Fruit fly (Drosophila melanogaster) whole organism, embryonic: ENCODE data around the gene Nepl7.

ENCODE experiments used
- ATbp ChIP-seq: fragments of 200-800 bp; sonication (Bioruptor generic); optimal IDR thresholded peaks from 2 replicates; lab custom pipeline; 2017; ENCODE audit warnings: missing biosample characterization, mild to moderate bottlenecking, missing genetic modification characterization, missing genetic modification reagents
- Antp ChIP-seq: fragments of 200-800 bp; sonication (Bioruptor generic); optimal IDR thresholded peaks from 3 replicates; lab custom pipeline; 2016; ENCODE audit warnings: missing biosample characterization, missing genetic modification characterization
- Atf6 ChIP-seq: fragments of 200-800 bp; sonication (Bioruptor generic); IDR thresholded peaks from 2 replicates; pipeline ENCODE4 v1.3.6; 2022; ENCODE audit warnings: missing biosample characterization, missing genetic modification characterization
- C15 ChIP-seq: fragments of 200-800 bp; sonication (Bioruptor generic); IDR thresholded peaks from 3 replicates; pipeline ENCODE4 v1.3.6; 2022; ENCODE audit warnings: missing biosample characterization, missing genetic modification characterization
- CG10959 ChIP-seq: fragments of 200-800 bp; sonication (Bioruptor generic); IDR thresholded peaks from 2 replicates; pipeline ENCODE4 v1.3.6; 2022; ENCODE audit warnings: missing biosample characterization, missing genetic modification characterization
- CG11247 ChIP-seq: fragments of 200-800 bp; sonication (Bioruptor generic); IDR thresholded peaks from 2 replicates; pipeline ENCODE4 v1.3.6; 2022; ENCODE audit warnings: missing biosample characterization, missing genetic modification characterization
- CG11696 ChIP-seq: fragments of 200-800 bp; sonication (Bioruptor generic); IDR thresholded peaks from 2 replicates; pipeline ENCODE4 v1.3.6; 2022; ENCODE audit warnings: missing biosample characterization, missing genetic modification characterization
- CG12299 ChIP-seq: fragments of 200-800 bp; sonication (Bioruptor generic); optimal IDR thresholded peaks from 2 replicates; lab custom pipeline; 2018; ENCODE audit warnings: missing biosample characterization, mild to moderate bottlenecking, missing genetic modification characterization
- CG1233 ChIP-seq: fragments of 200-800 bp; sonication (Bioruptor generic); optimal IDR thresholded peaks from 4 replicates; lab custom pipeline; 2018; ENCODE audit warnings: missing biosample characterization, mild to moderate bottlenecking, missing genetic modification characterization
- CG12769 ChIP-seq: fragments of 200-800 bp; sonication (Bioruptor generic); optimal IDR thresholded peaks from 2 replicates; lab custom pipeline; 2019; ENCODE audit warnings: missing biosample characterization, mild to moderate bottlenecking, missing genetic modification characterization, moderate library complexity
- CG14710 ChIP-seq: fragments of 200-800 bp; sonication (Bioruptor generic); optimal IDR thresholded peaks from 3 replicates; lab custom pipeline; 2019; ENCODE audit warnings: missing biosample characterization, mild to moderate bottlenecking, missing genetic modification characterization, moderate library complexity
- CG15514 ChIP-seq: fragments of 200-800 bp; sonication (Bioruptor generic); optimal IDR thresholded peaks from 3 replicates; lab custom pipeline; 2017; ENCODE audit warnings: missing biosample characterization, missing genetic modification characterization, mild to moderate bottlenecking, moderate library complexity, missing genetic modification reagents
- CG15696 ChIP-seq: fragments of 200-800 bp; sonication (Bioruptor generic); optimal IDR thresholded peaks from 2 replicates; lab custom pipeline; 2019; ENCODE audit warnings: missing biosample characterization, mild to moderate bottlenecking, missing genetic modification characterization, moderate library complexity
- CG17568 ChIP-seq: fragments of 200-800 bp; sonication (Bioruptor generic); optimal IDR thresholded peaks from 2 replicates; lab custom pipeline; 2018; ENCODE audit warnings: missing biosample characterization, mild to moderate bottlenecking, missing genetic modification characterization, moderate library complexity
- CG17912 ChIP-seq: fragments of 200-800 bp; sonication (Bioruptor generic); optimal IDR thresholded peaks from 2 replicates; lab custom pipeline; 2018; ENCODE audit warnings: missing biosample characterization, mild to moderate bottlenecking, missing genetic modification characterization
- CG18262 ChIP-seq: fragments of 200-800 bp; optimal IDR thresholded peaks from 3 replicates; lab custom pipeline; 2019; ENCODE audit warnings: missing biosample characterization, mild to moderate bottlenecking, missing genetic modification characterization, moderate library complexity
- CG2202 ChIP-seq: fragments of 200-800 bp; sonication (Bioruptor generic); optimal IDR thresholded peaks from 2 replicates; lab custom pipeline; 2018; ENCODE audit warnings: missing biosample characterization, mild to moderate bottlenecking, missing genetic modification characterization
- CG31224 ChIP-seq: fragments of 200-800 bp; sonication (Bioruptor generic); IDR thresholded peaks from 2 replicates; pipeline ENCODE4 v1.3.6; 2022; ENCODE audit warnings: missing biosample characterization, missing genetic modification characterization
- CG3407 ChIP-seq: fragments of 200-800 bp; sonication (Bioruptor generic); optimal IDR thresholded peaks from 2 replicates; lab custom pipeline; 2018; ENCODE audit warnings: missing biosample characterization, mild to moderate bottlenecking, missing genetic modification characterization
- CG34376 ChIP-seq: fragments of 200-800 bp; sonication (Bioruptor generic); optimal IDR thresholded peaks from 2 replicates; lab custom pipeline; 2018; ENCODE audit warnings: missing biosample characterization, mild to moderate bottlenecking, missing genetic modification characterization
- CG4328 ChIP-seq: fragments of 200-800 bp; sonication (Bioruptor generic); optimal IDR thresholded peaks from 3 replicates; lab custom pipeline; 2017; ENCODE audit warnings: missing biosample characterization, missing genetic modification reagents, missing genetic modification characterization
- CG4360 ChIP-seq: fragments of 200-800 bp; sonication (Bioruptor generic); IDR thresholded peaks from 2 replicates; pipeline ENCODE4 v1.3.6; 2022; ENCODE audit warnings: missing biosample characterization, missing genetic modification characterization
- CG7745 ChIP-seq: fragments of 200-800 bp; sonication (Bioruptor generic); optimal IDR thresholded peaks from 2 replicates; lab custom pipeline; 2018; ENCODE audit warnings: missing biosample characterization, mild to moderate bottlenecking, missing genetic modification characterization, moderate library complexity
- CG7839 ChIP-seq: fragments of 200-800 bp; sonication (Bioruptor generic); optimal IDR thresholded peaks from 3 replicates; lab custom pipeline; 2018; ENCODE audit warnings: missing biosample characterization, mild to moderate bottlenecking, missing genetic modification characterization, moderate library complexity
- CG9727 ChIP-seq: fragments of 200-800 bp; sonication (Bioruptor generic); optimal IDR thresholded peaks from 3 replicates; lab custom pipeline; 2017; ENCODE audit warnings: missing biosample characterization, mild to moderate bottlenecking, missing genetic modification characterization
- CG9797 ChIP-seq: fragments of 200-800 bp; sonication (Bioruptor generic); optimal IDR thresholded peaks from 3 replicates; lab custom pipeline; 2018; ENCODE audit warnings: missing biosample characterization, mild to moderate bottlenecking, missing genetic modification characterization
- CHES-1-like ChIP-seq: fragments of 200-800 bp; sonication (Bioruptor generic); optimal IDR thresholded peaks from 2 replicates; lab custom pipeline; 2016; ENCODE audit warnings: missing biosample characterization, missing genetic modification characterization
- CkIIα-i1 ChIP-seq: fragments of 200-800 bp; sonication (Bioruptor generic); IDR thresholded peaks from 2 replicates; pipeline ENCODE4 v1.3.6; 2022; ENCODE audit warnings: missing biosample characterization, missing genetic modification characterization
- H15 ChIP-seq: fragments of 200-800 bp; sonication (Bioruptor generic); IDR thresholded peaks from 3 replicates; pipeline ENCODE4 v1.3.6; 2022; ENCODE audit warnings: missing biosample characterization, missing genetic modification characterization
- Sry-δ ChIP-seq: fragments of 200-800 bp; sonication (Bioruptor generic); optimal IDR thresholded peaks from 2 replicates; lab custom pipeline; 2016; ENCODE audit warnings: missing biosample characterization, missing genetic modification characterization
- Xbp1 ChIP-seq: fragments of 200-800 bp; sonication (Bioruptor generic); optimal IDR thresholded peaks from 3 replicates; lab custom pipeline; 2016; ENCODE audit warnings: missing biosample characterization, mild to moderate bottlenecking, missing genetic modification characterization
- Xrp1 ChIP-seq: fragments of 200-800 bp; sonication (Bioruptor generic); IDR thresholded peaks from 2 replicates; pipeline ENCODE4 v1.3.6; 2022; ENCODE audit warnings: missing biosample characterization, missing genetic modification characterization
- ac ChIP-seq: fragments of 200-800 bp; sonication (Bioruptor generic); optimal IDR thresholded peaks from 3 replicates; lab custom pipeline; 2017; ENCODE audit warnings: missing biosample characterization, mild to moderate bottlenecking, missing genetic modification characterization
- croc ChIP-seq: fragments of 200-800 bp; sonication (Bioruptor generic); conservative IDR thresholded peaks from 3 replicates; pipeline ENCODE4 v1.3.6; 2022; ENCODE audit warnings: missing biosample characterization, missing genetic modification characterization
- crol ChIP-seq: fragments of 200-800 bp; sonication (Bioruptor generic); IDR thresholded peaks from 2 replicates; pipeline ENCODE4 v1.3.6; 2022; ENCODE audit warnings: missing biosample characterization, missing genetic modification characterization
- disco-r ChIP-seq: fragments of 200-800 bp; sonication (Bioruptor generic); optimal IDR thresholded peaks from 2 replicates; lab custom pipeline; 2016; ENCODE audit warnings: missing biosample characterization, missing genetic modification characterization
- dmrt11E ChIP-seq: fragments of 200-800 bp; sonication (Bioruptor generic); optimal IDR thresholded peaks from 3 replicates; lab custom pipeline; 2018; ENCODE audit warnings: missing biosample characterization, mild to moderate bottlenecking, missing genetic modification characterization, moderate library complexity
- dmrt99B ChIP-seq: fragments of 200-800 bp; sonication (Bioruptor generic); optimal IDR thresholded peaks from 2 replicates; lab custom pipeline; 2018; ENCODE audit warnings: missing biosample characterization, mild to moderate bottlenecking, missing genetic modification characterization, moderate library complexity
- exex ChIP-seq: fragments of 200-800 bp; sonication (Bioruptor generic); optimal IDR thresholded peaks from 4 replicates; lab custom pipeline; 2018; ENCODE audit warnings: missing biosample characterization, mild to moderate bottlenecking, missing genetic modification characterization, moderate library complexity
- fru ChIP-seq: fragments of >200 bp; optimal IDR thresholded peaks from 2 replicates; lab custom pipeline; 2017
- gem ChIP-seq: fragments of 200-800 bp; sonication (Bioruptor generic); optimal IDR thresholded peaks from 2 replicates; lab custom pipeline; 2019; ENCODE audit warnings: missing biosample characterization, mild to moderate bottlenecking, missing genetic modification characterization, moderate library complexity
- grn ChIP-seq: fragments of 200-800 bp; sonication (Bioruptor generic); optimal IDR thresholded peaks from 3 replicates; lab custom pipeline; 2017; ENCODE audit warnings: missing biosample characterization, missing genetic modification characterization
- kni ChIP-seq: fragments of 200-800 bp; sonication (Bioruptor generic); optimal IDR thresholded peaks from 3 replicates; lab custom pipeline; 2017; ENCODE audit warnings: mild to moderate bottlenecking, missing biosample characterization, missing genetic modification reagents, missing genetic modification characterization
- lab ChIP-seq: fragments of 200-800 bp; sonication (Bioruptor generic); optimal IDR thresholded peaks from 3 replicates; lab custom pipeline; 2017; ENCODE audit warnings: missing biosample characterization, missing genetic modification characterization, mild to moderate bottlenecking, moderate library complexity, missing genetic modification reagents
- lilli ChIP-seq: fragments of 200-800 bp; sonication (Bioruptor generic); optimal IDR thresholded peaks from 3 replicates; lab custom pipeline; 2016; ENCODE audit warnings: missing biosample characterization, missing genetic modification characterization
- mirr ChIP-seq: fragments of 200-800 bp; sonication (Bioruptor generic); optimal IDR thresholded peaks from 3 replicates; lab custom pipeline; 2018; ENCODE audit warnings: missing biosample characterization, mild to moderate bottlenecking, missing genetic modification characterization
- nerfin-2 ChIP-seq: fragments of 200-800 bp; sonication (Bioruptor generic); IDR thresholded peaks from 2 replicates; pipeline ENCODE4 v1.3.6; 2022; ENCODE audit warnings: missing biosample characterization, missing genetic modification characterization; ENCODE audit not compliant: partially characterized antibody
- sd ChIP-seq: fragments of 200-800 bp; sonication (Bioruptor generic); optimal IDR thresholded peaks from 3 replicates; lab custom pipeline; 2018; ENCODE audit warnings: missing biosample characterization, mild to moderate bottlenecking, missing genetic modification characterization, moderate library complexity
- sens ChIP-seq: fragments of 200-800 bp; sonication (Bioruptor generic); peaks from one replicate; lab custom pipeline; 2016; ENCODE audit warnings: missing biosample characterization, missing genetic modification characterization
- usp ChIP-seq: fragments of >200 bp; optimal IDR thresholded peaks from 2 replicates; lab custom pipeline; 2017; ENCODE audit warnings: missing biosample characterization, missing genetic modification characterization

Nepl7 gene

DNA sequence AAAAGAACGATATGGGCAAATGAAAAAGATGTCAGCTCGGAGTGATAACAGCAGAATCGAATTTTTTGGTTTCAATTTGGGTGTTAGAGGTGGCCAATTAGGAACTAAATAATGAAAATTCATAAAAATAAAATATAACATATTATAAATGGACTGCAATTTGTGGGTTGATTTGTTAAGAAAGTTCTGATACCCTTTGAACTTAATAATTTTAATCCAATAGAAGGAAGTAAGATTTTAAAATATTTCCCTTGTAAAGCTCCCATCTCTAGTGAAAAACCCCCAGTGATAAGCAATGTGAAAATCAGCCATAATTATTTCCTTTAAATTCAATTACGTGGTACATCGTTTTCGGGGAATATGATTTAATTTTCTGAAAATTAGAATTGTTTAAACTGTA lies 25.2 kb downstream of the Nepl7 start (continued):
- TF ChIP-seq CG12299, result no peak
- peak; percentile 51 for TF ChIP-seq CG7839 (tag; lab: Kevin White, UChicago)
- TF ChIP-seq Atf6, result peak; percentile 45; the same call in 1 of the 2 replicates
- TF ChIP-seq CG1233 (GFP tag; lab: Kevin White, UChicago), result no peak
- TF ChIP-seq dmrt99B (tag; lab: Kevin White, UChicago), result peak; percentile 36
- 0 out of 3 replicates have a peak, but pooled peaks have one; percentile 12 for TF ChIP-seq H15 (GFP tag; lab: Robert Waterston, UW)
- TF ChIP-seq CkIIα-i1 (GFP tag; lab: Robert Waterston, UW), result no peak
- no peak for TF ChIP-seq CG11247 (GFP tag; lab: Robert Waterston, UW)
- no peak for TF ChIP-seq croc (GFP tag; lab: Robert Waterston, UW)
- TF ChIP-seq CG4328 (GFP tag; lab: Kevin White, UChicago), result no peak
- no peak for TF ChIP-seq fru
- no peak for TF ChIP-seq usp (GFP tag; lab: Kevin White, UChicago)
- TF ChIP-seq CHES-1-like (GFP tag; lab: Kevin White, UChicago), result no peak
- TF ChIP-seq CG9797 (GFP tag; lab: Kevin White, UChicago), result no peak
- no peak for TF ChIP-seq CG34376
- TF ChIP-seq CG17912 (GFP tag; lab: Kevin White, UChicago), result no peak
- TF ChIP-seq Xbp1 (GFP tag; lab: Kevin White, UChicago), result peak; percentile 3
- TF ChIP-seq nerfin-2 (GFP tag; lab: Robert Waterston, UW), result no peak
- no peak for TF ChIP-seq Sry-δ
- TF ChIP-seq, all 482 proteins: peak for 82

DNA sequence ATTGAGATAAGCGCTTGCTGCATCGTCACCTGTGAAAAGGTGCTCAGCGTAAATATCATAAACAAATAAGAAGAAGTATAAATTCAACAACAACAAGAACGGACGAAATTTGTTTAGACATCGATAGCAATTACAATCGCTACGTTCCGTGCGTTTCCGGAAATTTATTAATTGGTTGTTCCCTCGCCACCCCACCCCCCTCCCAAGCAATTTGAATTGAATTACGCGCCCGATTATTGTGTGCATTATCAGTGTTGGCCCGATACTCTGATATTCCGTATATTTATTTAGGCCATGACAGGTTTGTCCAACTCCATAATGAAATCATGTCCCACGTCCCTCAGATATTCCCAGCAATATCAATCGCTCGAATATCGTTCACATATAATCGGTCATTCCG lies 28.0 kb downstream of the Nepl7 start:
- TF ChIP-seq CG15696 (tag; lab: Kevin White, UChicago) (peak; percentile 79), kni (GFP tag; lab: Kevin White, UChicago) (peak; percentile 12), Xrp1 (GFP tag; lab: Robert Waterston, UW) (0 out of 2 replicates have a peak, but pooled peaks have one; percentile 33), Antp (GFP tag; lab: Kevin White, UChicago) (no peak), gem (tag; lab: Kevin White, UChicago) (peak; percentile 11), sens (GFP tag; lab: Kevin White, UChicago) (peak; percentile 67), lab (GFP tag; lab: Kevin White, UChicago) (peak; percentile 52), CG15514 (GFP tag; lab: Kevin White, UChicago) (no peak), CG11696 (no peak), CG3407 (GFP tag; lab: Kevin White, UChicago) (peak; percentile 33), CG18262 (tag; lab: Kevin White, UChicago) (peak; percentile 15), dmrt11E (peak; percentile 47), CG17568 (peak; percentile 21), lilli (GFP tag; lab: Kevin White, UChicago) (no peak), CG4328 (GFP tag; lab: Kevin White, UChicago) (peak; percentile 8), C15 (GFP tag; lab: Robert Waterston, UW) (no peak), sd (tag; lab: Kevin White, UChicago) (peak; percentile 29), CG31224 (GFP tag; lab: Robert Waterston, UW) (no peak), ATbp (peak; percentile 8), CG12769 (peak; percentile 8), crol (GFP tag; lab: Robert Waterston, UW) (0 out of 2 replicates have a peak, but pooled peaks have one; percentile 8), CG9727 (GFP tag; lab: Kevin White, UChicago) (peak; percentile 50), CG14710 (tag; lab: Kevin White, UChicago) (peak; percentile 23), disco-r (GFP tag; lab: Kevin White, UChicago) (no peak), exex (tag; lab: Kevin White, UChicago) (peak; percentile 86), CG4360 (GFP tag; lab: Robert Waterston, UW) (peak; percentile 56), mirr (GFP tag; lab: Kevin White, UChicago) (peak; percentile 79), grn (peak; percentile 36), CG2202 (tag; lab: Kevin White, UChicago) (peak; percentile 9), CG7745 (tag; lab: Kevin White, UChicago) (peak; percentile 65), CG10959 (GFP tag; lab: Robert Waterston, UW) (0 out of 2 replicates have a peak, but pooled peaks have one; percentile 4), ac (peak; percentile 58)
